Worm (Caenorhabditis elegans): Measurements from ENCODE around the gene irld-48.

Gene irld-48

DNA sequence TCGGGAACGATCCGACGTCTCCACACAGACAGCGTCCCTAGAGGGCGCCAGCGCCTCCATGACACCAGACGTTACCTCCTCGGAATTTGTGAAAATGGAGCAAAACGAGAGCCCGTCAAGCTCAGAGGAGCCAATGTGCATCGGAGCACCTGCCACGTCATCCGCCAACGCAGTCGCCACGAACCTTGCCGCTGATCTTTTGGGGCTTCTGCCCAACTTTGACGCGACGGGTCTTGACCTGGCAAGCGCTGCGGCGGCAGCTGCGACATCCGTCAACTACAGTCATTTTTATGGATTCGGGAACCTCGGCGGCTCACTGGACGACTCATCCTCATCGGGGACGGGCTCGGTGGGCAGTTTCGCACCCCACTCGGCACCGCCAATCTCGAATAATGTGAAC is 29.6 kb downstream of the irld-48 start:
- TF ChIP-seq ceh-82 (tag; optimal IDR thresholded peaks at IDR 0.05) (no peak), hmg-11 (tag; optimal IDR thresholded peaks at IDR 0.05) (no peak), ztf-4 (tag; optimal IDR thresholded peaks at IDR 0.05) (no peak), nfya-1 (tag; optimal IDR thresholded peaks at IDR 0.05; ENCODE audit: insufficient read depth) (no peak)

DNA sequence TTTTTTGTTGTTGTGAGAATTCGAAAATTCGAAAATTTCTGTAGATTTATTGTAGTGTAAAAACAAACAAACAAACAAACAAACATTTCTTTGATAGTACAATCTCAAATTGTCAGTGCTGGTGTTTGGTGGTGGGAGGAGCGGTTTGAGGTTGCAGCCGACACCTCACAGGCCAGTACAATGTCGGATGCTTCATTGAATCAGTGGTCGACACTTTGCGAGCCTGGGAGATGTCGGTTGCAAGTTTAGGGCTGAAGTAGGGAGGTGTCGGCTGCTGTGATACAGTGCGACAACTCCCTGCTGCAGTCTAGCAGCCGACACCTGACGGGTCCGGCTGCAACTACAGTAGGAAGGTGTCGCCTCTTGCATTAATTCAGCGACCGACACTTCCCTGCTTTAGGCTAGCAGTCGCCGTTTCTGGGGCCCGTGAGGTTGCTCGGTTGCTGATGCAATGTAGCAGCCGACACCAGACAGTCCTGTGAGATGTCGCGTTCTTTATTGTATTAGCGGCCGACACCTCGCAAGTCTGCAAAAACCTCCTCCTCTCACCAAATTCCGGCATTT is 30.2 kb downstream of the irld-48 start:
- TF ChIP-seq lsy-12 (tag; optimal IDR thresholded peaks at IDR 0.05) (no peak), snpc-4 (tag; optimal IDR thresholded peaks at IDR 0.05) (peak; percentile 43), lin-15B (tag; optimal IDR thresholded peaks at IDR 0.05) (no peak)

DNA sequence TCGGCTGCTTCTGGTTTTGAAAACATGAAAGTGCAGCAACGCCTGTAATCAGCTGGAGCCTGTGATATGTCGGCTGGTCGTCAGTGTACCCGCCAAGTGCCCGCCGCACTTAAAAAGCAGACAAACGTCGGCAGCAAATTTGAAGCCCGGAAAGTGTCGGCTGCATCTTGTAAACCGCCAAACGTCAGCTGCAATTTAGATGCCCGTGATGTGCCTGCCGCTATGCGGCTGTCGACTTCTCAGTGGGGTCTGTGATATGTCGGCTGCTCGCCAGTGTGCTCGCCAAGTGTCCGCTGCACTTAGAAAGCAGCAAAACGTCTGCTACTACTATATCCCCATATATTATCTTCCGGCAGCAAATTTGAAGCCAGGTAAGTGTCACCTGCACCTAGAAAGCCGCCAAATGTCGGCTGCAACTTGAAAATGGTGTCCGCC is 31.3 kb downstream of the irld-48 start:
- TF ChIP-seq ZK546.5 (tag; optimal IDR thresholded peaks at IDR 0.05) = no peak
- no peak for TF ChIP-seq nhr-67 (tag; optimal IDR thresholded peaks at IDR 0.05)
- TF ChIP-seq nhr-25 (tag; optimal IDR thresholded peaks at IDR 0.05) = no peak
- no peak for TF ChIP-seq ama-1 (optimal IDR thresholded peaks at IDR 0.05)
- peak; percentile 24 for TF ChIP-seq snpc-4 (tag; optimal IDR thresholded peaks at IDR 0.05)

DNA sequence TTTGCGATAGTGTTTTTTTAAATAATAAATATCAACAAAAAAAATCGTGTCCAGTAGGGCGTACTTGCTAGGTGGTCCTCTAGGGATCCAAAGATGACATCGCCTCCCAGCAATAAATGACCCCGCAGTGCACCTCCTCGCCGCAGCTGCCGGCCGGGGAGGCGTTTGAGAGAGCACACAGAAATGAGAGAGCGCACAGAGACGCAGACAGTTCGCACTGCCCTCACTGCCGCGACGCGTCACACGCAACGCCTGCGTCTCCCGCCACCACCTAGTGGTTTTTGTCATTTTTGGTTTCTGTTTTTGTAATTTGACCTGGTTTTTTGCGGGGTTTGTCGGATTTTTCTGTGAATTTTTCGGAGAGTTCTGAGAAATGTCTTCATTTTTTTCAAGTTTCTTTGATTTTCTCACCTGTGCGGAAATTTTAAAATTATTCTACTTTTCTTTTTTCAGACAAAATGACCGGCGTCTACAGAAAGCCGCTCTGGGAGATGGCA is 32.0 kb downstream of the irld-48 start, which contains the start of gene lido-7:
Gene lido-7 (plus strand): TSS at position 447 of the 497 bp plus-strand sequence.
- no peak for TF ChIP-seq skn-1 (tag; optimal IDR thresholded peaks at IDR 0.05)
- no peak for TF ChIP-seq ZK546.5 (tag; optimal IDR thresholded peaks at IDR 0.05)
- TF ChIP-seq hmg-11 (tag; optimal IDR thresholded peaks at IDR 0.05) = peak; percentile 64
- TF ChIP-seq tbx-2 (tag; optimal IDR thresholded peaks at IDR 0.05) = no peak
- peak; percentile 15 for TF ChIP-seq nhr-23 (tag; optimal IDR thresholded peaks at IDR 0.05)
- TF ChIP-seq nhr-12 (tag; optimal IDR thresholded peaks at IDR 0.05) = no peak
- TF ChIP-seq nfya-1 (tag; optimal IDR thresholded peaks at IDR 0.05; ENCODE audit: insufficient read depth) = peak; percentile 51
- TF ChIP-seq mml-1 (tag; optimal IDR thresholded peaks at IDR 0.05) = no peak
- TF ChIP-seq nhr-76 (tag; optimal IDR thresholded peaks at IDR 0.05) = no peak
- TF ChIP-seq nhr-67 (tag; optimal IDR thresholded peaks at IDR 0.05) = no peak
- no peak for TF ChIP-seq zag-1 (tag; optimal IDR thresholded peaks at IDR 0.05)
- TF ChIP-seq nhr-11 (tag; optimal IDR thresholded peaks at IDR 0.05) = no peak
- no peak for TF ChIP-seq jun-1 (tag; optimal IDR thresholded peaks at IDR 0.05)
- no peak for TF ChIP-seq sea-2 (GFP tag; optimal IDR thresholded peaks at IDR 0.05)
- TF ChIP-seq egl-27 (tag; optimal IDR thresholded peaks at IDR 0.05) = no peak
- no peak for TF ChIP-seq elt-3 (tag; optimal IDR thresholded peaks at IDR 0.05)
- no peak for TF ChIP-seq aly-2 (tag; optimal IDR thresholded peaks at IDR 0.05)
- no peak for TF ChIP-seq fos-1 (tag; optimal IDR thresholded peaks at IDR 0.05)
- no peak for TF ChIP-seq nhr-28 (tag; optimal IDR thresholded peaks at IDR 0.05)
- peak; percentile 68 for TF ChIP-seq lin-39 (tag; optimal IDR thresholded peaks at IDR 0.05)
- no peak for TF ChIP-seq nhr-43 (tag; optimal IDR thresholded peaks at IDR 0.05; ENCODE audit: poor library complexity, severe bottlenecking)
- no peak for TF ChIP-seq nhr-25 (tag; optimal IDR thresholded peaks at IDR 0.05)
- no peak for TF ChIP-seq snpc-4 (tag; optimal IDR thresholded peaks at IDR 0.05)
- peak; percentile 44 for TF ChIP-seq pha-4 (tag; optimal IDR thresholded peaks at IDR 0.05)
- no peak for TF ChIP-seq R02D3.7 (tag; optimal IDR thresholded peaks at IDR 0.05)
- TF ChIP-seq nhr-237 (tag; optimal IDR thresholded peaks at IDR 0.05) = no peak
- TF ChIP-seq nhr-77 (tag; optimal IDR thresholded peaks at IDR 0.05) = no peak
- no peak for TF ChIP-seq pqm-1 (tag; optimal IDR thresholded peaks at IDR 0.05)
- TF ChIP-seq unc-62 (GFP tag; optimal IDR thresholded peaks at IDR 0.05) = no peak
- TF ChIP-seq fkh-2 (tag; optimal IDR thresholded peaks at IDR 0.05) = no peak
- no peak for TF ChIP-seq mdl-1 (tag; optimal IDR thresholded peaks at IDR 0.05)
- TF ChIP-seq fkh-10 (GFP tag; optimal IDR thresholded peaks at IDR 0.05) = no peak
- TF ChIP-seq ztf-11 (tag; optimal IDR thresholded peaks at IDR 0.05) = no peak
- no peak for TF ChIP-seq ztf-4 (tag; optimal IDR thresholded peaks at IDR 0.05)
- peak; percentile 58 for TF ChIP-seq lin-15B (tag; optimal IDR thresholded peaks at IDR 0.05)
- no peak for TF ChIP-seq daf-12 (tag; optimal IDR thresholded peaks at IDR 0.05)
- no peak for TF ChIP-seq ceh-9 (tag; optimal IDR thresholded peaks at IDR 0.05)
- TF ChIP-seq ceh-16 (tag; optimal IDR thresholded peaks at IDR 0.05) = no peak
- no peak for TF ChIP-seq lsy-12 (tag; optimal IDR thresholded peaks at IDR 0.05)
- TF ChIP-seq elt-2 (tag; optimal IDR thresholded peaks at IDR 0.05) = peak; percentile 36
- TF ChIP-seq ceh-28 (tag; optimal IDR thresholded peaks at IDR 0.05) = no peak
